Worm (Caenorhabditis elegans): Measurements from ENCODE around the gene mig-22.

Gene mig-22

DNA sequence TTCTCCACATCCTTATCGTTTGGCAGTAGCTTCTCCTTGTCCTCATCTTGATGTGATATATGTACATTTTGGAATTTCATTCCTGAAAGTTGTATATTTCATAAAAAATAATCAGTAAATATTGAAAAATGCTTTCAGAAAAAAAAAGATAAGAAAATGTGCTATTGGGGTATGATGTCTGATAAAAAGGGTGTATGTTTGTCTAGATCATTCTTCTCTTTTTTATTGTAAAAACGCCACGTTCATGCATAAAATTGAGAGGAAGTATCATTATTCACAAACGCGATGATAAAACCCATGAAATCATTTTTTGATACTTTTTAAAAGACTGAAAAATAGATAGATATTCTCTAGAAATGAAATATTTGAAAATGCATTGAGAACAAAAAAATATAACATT, 18.5 kb downstream of the mig-22 start:
- TF ChIP-seq unc-120 (tag; optimal IDR thresholded peaks at IDR 0.05; ENCODE audit: poor library complexity, severe bottlenecking): no peak
- no peak for TF ChIP-seq hlh-1 (tag; optimal IDR thresholded peaks at IDR 0.05)
- no peak for TF ChIP-seq flh-1 (GFP tag; optimal IDR thresholded peaks at IDR 0.05)
- TF ChIP-seq M03D4.4 (tag; optimal IDR thresholded peaks at IDR 0.05): no peak
- TF ChIP-seq nhr-237 (tag; optimal IDR thresholded peaks at IDR 0.05): no peak
- no peak for TF ChIP-seq elt-1 (tag; optimal IDR thresholded peaks at IDR 0.05; ENCODE audit: borderline replicate concordance, insufficient read depth)
- no peak for TF ChIP-seq elt-3 (tag; optimal IDR thresholded peaks at IDR 0.05)
- no peak for TF ChIP-seq bed-3 (GFP tag; optimal IDR thresholded peaks at IDR 0.05)
- no peak for TF ChIP-seq lsy-2 (tag; optimal IDR thresholded peaks at IDR 0.05)
- TF ChIP-seq blmp-1 (tag; optimal IDR thresholded peaks at IDR 0.05): no peak
- no peak for TF ChIP-seq sem-2 (GFP tag; optimal IDR thresholded peaks at IDR 0.05)
- no peak for TF ChIP-seq nhr-2 (tag; optimal IDR thresholded peaks at IDR 0.05)
- no peak for TF ChIP-seq mep-1 (tag; optimal IDR thresholded peaks at IDR 0.05)
- TF ChIP-seq pha-4 (tag; optimal IDR thresholded peaks at IDR 0.05): no peak
- TF ChIP-seq zip-8 (tag; optimal IDR thresholded peaks at IDR 0.05): no peak

DNA sequence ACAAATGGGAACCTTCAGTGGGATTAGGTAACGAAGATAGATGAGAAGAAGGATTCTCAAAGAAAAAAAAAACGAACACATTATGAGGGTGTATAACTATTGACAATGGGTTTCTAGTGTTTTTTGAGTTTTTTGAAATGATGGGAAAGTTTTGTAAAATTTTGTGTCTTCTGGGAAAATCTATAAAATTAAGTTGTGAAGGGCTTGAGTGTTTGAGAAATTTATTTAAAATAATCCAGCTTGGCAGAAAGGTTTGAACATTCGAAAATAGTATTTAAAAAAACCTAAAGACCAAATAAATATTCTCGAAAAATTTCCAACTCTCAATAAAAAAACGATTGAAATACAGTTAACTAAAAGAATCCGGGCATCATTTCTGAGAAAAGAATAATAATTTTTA, 21.9 kb downstream of the mig-22 start:
- TF ChIP-seq M03D4.4 (tag; optimal IDR thresholded peaks at IDR 0.05) (no peak), elt-1 (tag; optimal IDR thresholded peaks at IDR 0.05; ENCODE audit: borderline replicate concordance, insufficient read depth) (no peak), ceh-39 (tag; optimal IDR thresholded peaks at IDR 0.05) (no peak), hlh-1 (tag; optimal IDR thresholded peaks at IDR 0.05) (no peak), lin-32 (GFP tag; optimal IDR thresholded peaks at IDR 0.05) (no peak), ces-1 (GFP tag; optimal IDR thresholded peaks at IDR 0.05) (no peak), drap-1 (GFP tag; optimal IDR thresholded peaks at IDR 0.05) (no peak), nhr-28 (tag; optimal IDR thresholded peaks at IDR 0.05) (no peak), flh-1 (GFP tag; optimal IDR thresholded peaks at IDR 0.05) (no peak), nhr-12 (tag; optimal IDR thresholded peaks at IDR 0.05) (no peak), sem-2 (GFP tag; optimal IDR thresholded peaks at IDR 0.05) (no peak), tbx-8 (GFP tag; optimal IDR thresholded peaks at IDR 0.05) (no peak), pha-4 (tag; optimal IDR thresholded peaks at IDR 0.05) (no peak), mls-2 (tag; optimal IDR thresholded peaks at IDR 0.05) (no peak), bed-3 (GFP tag; optimal IDR thresholded peaks at IDR 0.05) (no peak), lsy-2 (tag; optimal IDR thresholded peaks at IDR 0.05) (no peak), sptf-1 (tag; optimal IDR thresholded peaks at IDR 0.05) (no peak), ham-2 (GFP tag; optimal IDR thresholded peaks at IDR 0.05) (no peak), nhr-237 (tag; optimal IDR thresholded peaks at IDR 0.05) (no peak), unc-39 (tag; optimal IDR thresholded peaks at IDR 0.05) (no peak)

DNA sequence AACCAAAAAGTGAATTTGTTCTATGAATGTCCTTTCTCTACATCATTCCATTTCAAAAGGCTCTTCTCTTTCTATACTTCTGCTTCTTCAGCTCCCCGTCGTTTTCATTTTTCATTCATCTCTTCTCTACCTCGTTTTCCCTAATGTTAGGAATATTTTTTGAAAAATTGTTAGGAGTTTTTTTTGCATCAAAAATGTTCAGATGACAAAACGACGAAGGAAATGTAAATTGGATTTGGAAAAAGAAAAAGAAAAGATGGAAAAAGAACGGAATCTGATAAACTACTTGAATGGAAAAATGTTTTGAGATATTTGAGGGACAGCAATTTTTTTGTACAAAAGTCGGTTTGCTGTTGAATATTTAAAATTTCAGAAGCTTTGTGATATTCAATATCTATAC, 22.4 kb downstream of the mig-22 start:
- no peak for TF ChIP-seq M03D4.4 (tag; optimal IDR thresholded peaks at IDR 0.05)
- no peak for TF ChIP-seq lin-32 (GFP tag; optimal IDR thresholded peaks at IDR 0.05)
- TF ChIP-seq nhr-237 (tag; optimal IDR thresholded peaks at IDR 0.05): no peak

DNA sequence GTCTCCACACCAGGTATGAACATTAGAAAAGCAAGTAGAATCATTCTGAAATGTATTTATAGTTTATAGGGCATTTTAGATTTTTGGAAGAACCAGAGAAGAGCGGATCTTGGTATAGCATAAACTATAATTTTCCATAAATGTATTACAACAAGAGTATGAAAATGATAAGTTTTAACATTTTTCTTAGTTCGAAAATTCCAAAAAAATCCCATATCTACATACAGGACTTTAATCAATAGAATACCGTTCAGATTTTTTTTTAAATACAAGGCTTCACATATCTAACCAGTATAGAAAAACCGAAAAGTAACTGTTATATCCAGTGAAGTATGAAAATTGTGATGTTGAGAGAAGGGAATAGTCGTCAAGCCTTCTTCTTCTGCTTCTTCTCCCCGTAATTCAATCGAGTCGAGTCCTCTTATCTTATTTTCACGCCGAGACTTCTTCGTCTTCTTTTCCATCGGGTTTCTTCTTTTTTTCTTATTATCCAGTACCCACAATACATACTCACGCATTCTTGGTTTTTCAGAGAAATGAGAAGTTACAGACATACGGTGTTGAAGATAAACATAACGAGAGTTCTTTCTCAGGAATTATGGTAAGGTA, 23.2 kb downstream of the mig-22 start, which contains the start of gene ZK370.6:
Gene ZK370.6 (minus strand): TSS at position 51 of the 609 bp plus-strand sequence.
- TF ChIP-seq ztf-11 (tag; optimal IDR thresholded peaks at IDR 0.05) (no peak), nhr-12 (tag; optimal IDR thresholded peaks at IDR 0.05) (no peak), sptf-1 (tag; optimal IDR thresholded peaks at IDR 0.05) (no peak), flh-1 (GFP tag; optimal IDR thresholded peaks at IDR 0.05) (no peak), ces-1 (GFP tag; optimal IDR thresholded peaks at IDR 0.05) (peak; percentile 92), unc-39 (tag; optimal IDR thresholded peaks at IDR 0.05) (no peak), drap-1 (GFP tag; optimal IDR thresholded peaks at IDR 0.05) (no peak), cnd-1 (tag; optimal IDR thresholded peaks at IDR 0.05) (no peak)

DNA sequence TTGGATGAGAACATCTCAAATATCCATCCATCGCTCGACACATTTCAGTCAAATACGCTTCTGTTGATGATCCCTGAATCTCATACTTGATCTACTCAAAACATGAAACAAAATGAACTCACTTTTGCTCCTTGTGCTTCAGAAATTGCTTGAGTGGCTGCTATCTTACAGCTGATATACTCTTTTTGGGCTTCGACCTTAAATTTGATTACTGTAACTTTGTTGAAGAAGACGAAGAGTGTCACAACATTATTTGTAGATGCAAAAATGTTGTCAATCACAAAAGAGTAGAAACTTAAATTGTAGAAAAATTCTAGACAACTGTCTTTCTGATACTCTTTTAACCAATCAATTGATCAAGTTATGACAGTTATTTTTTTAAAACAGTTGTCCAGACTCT, 24.6 kb downstream of the mig-22 start:
- TF ChIP-seq ces-1 (GFP tag; optimal IDR thresholded peaks at IDR 0.05) (peak; percentile 8), cnd-1 (tag; optimal IDR thresholded peaks at IDR 0.05) (no peak)

DNA sequence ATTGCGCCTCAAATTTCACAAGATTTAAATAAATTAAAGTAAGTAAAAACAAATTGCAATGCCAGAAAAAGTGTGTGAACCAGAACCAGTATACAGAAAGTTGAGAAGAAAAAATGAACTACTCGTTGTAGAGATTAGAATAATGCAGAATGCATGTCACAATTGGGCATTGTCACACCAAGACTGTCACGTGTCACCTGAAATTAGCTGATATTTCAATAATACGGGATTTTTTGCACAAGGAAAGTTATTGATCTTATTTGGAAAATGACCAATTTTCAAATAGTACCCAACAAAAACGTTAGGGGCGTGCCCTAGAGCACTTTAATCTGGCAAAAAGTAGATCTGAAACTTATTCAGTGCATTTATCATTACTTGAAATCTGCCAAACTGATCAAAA, 25.2 kb downstream of the mig-22 start:
- TF ChIP-seq ztf-11 (tag; optimal IDR thresholded peaks at IDR 0.05): no peak
- no peak for TF ChIP-seq ham-2 (GFP tag; optimal IDR thresholded peaks at IDR 0.05)
- TF ChIP-seq bed-3 (GFP tag; optimal IDR thresholded peaks at IDR 0.05): no peak
- TF ChIP-seq cnd-1 (tag; optimal IDR thresholded peaks at IDR 0.05): no peak
- no peak for TF ChIP-seq lin-13 (tag; optimal IDR thresholded peaks at IDR 0.05)
- no peak for TF ChIP-seq ceh-39 (tag; optimal IDR thresholded peaks at IDR 0.05)
- TF ChIP-seq flh-1 (GFP tag; optimal IDR thresholded peaks at IDR 0.05): no peak
- no peak for TF ChIP-seq pha-4 (tag; optimal IDR thresholded peaks at IDR 0.05)
- TF ChIP-seq sptf-1 (tag; optimal IDR thresholded peaks at IDR 0.05): no peak
- TF ChIP-seq mep-1 (tag; optimal IDR thresholded peaks at IDR 0.05): no peak
- no peak for TF ChIP-seq ces-1 (GFP tag; optimal IDR thresholded peaks at IDR 0.05)
- no peak for TF ChIP-seq mls-2 (tag; optimal IDR thresholded peaks at IDR 0.05)
- no peak for TF ChIP-seq nhr-28 (tag; optimal IDR thresholded peaks at IDR 0.05)
- no peak for TF ChIP-seq nhr-2 (tag; optimal IDR thresholded peaks at IDR 0.05)
- no peak for TF ChIP-seq M03D4.4 (tag; optimal IDR thresholded peaks at IDR 0.05)

Data from whole organism, mixed stage, embryonic.